Worm (Caenorhabditis elegans): Measurements from ENCODE around the gene lgc-18.

DNA sequence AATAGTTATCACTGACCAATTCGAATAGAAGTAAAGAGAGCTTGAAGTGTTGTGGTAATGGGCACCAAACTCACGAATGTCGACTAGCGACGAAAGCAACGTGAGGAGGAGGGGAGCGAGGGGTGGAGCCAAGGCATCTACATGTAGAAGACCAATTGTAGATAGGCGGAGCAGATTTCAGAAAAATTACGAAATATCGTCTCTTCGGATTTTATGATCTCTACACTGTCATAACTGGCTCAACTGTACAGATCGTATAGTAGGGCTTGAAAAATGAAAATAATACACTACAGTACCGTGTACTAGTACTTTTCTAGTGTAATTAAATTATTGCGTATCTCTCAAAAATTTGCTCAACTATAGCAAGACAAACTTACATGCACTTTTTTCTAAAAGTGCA lies 32.4 kb upstream of the lgc-18 start, which contains the start of gene W03G11.4:
- TF ChIP-seq ceh-36 (tag; optimal IDR thresholded peaks at IDR 0.05): no peak
- no peak for TF ChIP-seq hnd-1 (tag; optimal IDR thresholded peaks at IDR 0.05)
- TF ChIP-seq scrt-1 (GFP tag; IDR thresholded peaks at IDR 0.05): no peak
